Worm (Caenorhabditis elegans): Measurements from ENCODE around the gene C44B11.6.
A peak's percentile ranks its signal among the peaks of the same experiment; 100 is the strongest.

The C44B11.6 gene

ce11 chrIII:3112001-3112400 lies 40.9 kb upstream of the C44B11.6 start:
- TF ChIP-seq ztf-16 (tag; optimal IDR thresholded peaks at IDR 0.05) (no peak), unc-42 (tag; optimal IDR thresholded peaks at IDR 0.05) (no peak)

- TF ChIP-seq lim-6 (tag; optimal IDR thresholded peaks at IDR 0.05): no peak
- no peak for TF ChIP-seq hlh-8 (tag; optimal IDR thresholded peaks at IDR 0.05)
- no peak for TF ChIP-seq npax-4 (tag; optimal IDR thresholded peaks at IDR 0.05)
- no peak for TF ChIP-seq ahr-1 (tag; optimal IDR thresholded peaks at IDR 0.05)
- TF ChIP-seq pat-9 (tag; optimal IDR thresholded peaks at IDR 0.05): no peak
- no peak for TF ChIP-seq tbx-2 (tag; optimal IDR thresholded peaks at IDR 0.05)
- TF ChIP-seq lin-11 (tag; optimal IDR thresholded peaks at IDR 0.05): no peak
- TF ChIP-seq ztf-16 (tag; optimal IDR thresholded peaks at IDR 0.05): no peak
- TF ChIP-seq pha-4 (tag; optimal IDR thresholded peaks at IDR 0.05): no peak
Measured at ce11 chrIII:3112616-3113015, 40.3 kb upstream of the C44B11.6 start.

- peak; percentile 63 for TF ChIP-seq elt-2 (tag; optimal IDR thresholded peaks at IDR 0.05)
- no peak for TF ChIP-seq pqm-1 (tag; optimal IDR thresholded peaks at IDR 0.05)
Measured at ce11 chrIII:3116969-3117368, 36.0 kb upstream of the C44B11.6 start.

ce11 chrIII:3119972-3120371 lies 33.0 kb upstream of the C44B11.6 start:
- TF ChIP-seq nhr-11 (tag; optimal IDR thresholded peaks at IDR 0.05) (no peak), unc-3 (GFP tag; conservative IDR thresholded peaks at IDR 0.05) (no peak), unc-3 (tag; optimal IDR thresholded peaks at IDR 0.05) (no peak), nfya-1 (tag; optimal IDR thresholded peaks at IDR 0.05) (no peak), zip-5 (tag; optimal IDR thresholded peaks at IDR 0.05) (no peak), unc-86 (tag; optimal IDR thresholded peaks at IDR 0.05) (no peak), ceh-31 (tag; optimal IDR thresholded peaks at IDR 0.05) (no peak), pag-3 (tag; optimal IDR thresholded peaks at IDR 0.05; ENCODE audit: borderline replicate concordance) (no peak), ceh-14 (tag; optimal IDR thresholded peaks at IDR 0.05) (no peak), tbx-2 (tag; optimal IDR thresholded peaks at IDR 0.05) (no peak), sox-2 (GFP tag; IDR thresholded peaks at IDR 0.05) (no peak), ceh-34 (tag; optimal IDR thresholded peaks at IDR 0.05) (no peak), pqm-1 (tag; optimal IDR thresholded peaks at IDR 0.05) (no peak), ztf-16 (tag; optimal IDR thresholded peaks at IDR 0.05) (no peak), lin-11 (tag; optimal IDR thresholded peaks at IDR 0.05) (no peak), hlh-13 (GFP tag; optimal IDR thresholded peaks at IDR 0.05) (no peak), fkh-6 (tag; optimal IDR thresholded peaks at IDR 0.05) (no peak), odd-2 (tag; optimal IDR thresholded peaks at IDR 0.05) (no peak), pax-1 (tag; optimal IDR thresholded peaks at IDR 0.05) (no peak), madf-2 (tag; optimal IDR thresholded peaks at IDR 0.05) (no peak)

- TF ChIP-seq K09A11.1 (tag; optimal IDR thresholded peaks at IDR 0.05; ENCODE audit: insufficient read depth) (no peak), nfya-1 (tag; optimal IDR thresholded peaks at IDR 0.05) (peak; percentile 72)
Measured at ce11 chrIII:3124209-3124786, 28.6 kb upstream of the C44B11.6 start.

ce11 chrIII:3127074-3127596 lies 25.8 kb upstream of the C44B11.6 start, which contains the start of gene nipa-1:
TSS of gene nipa-1 (minus strand) at chrIII:3127124.
- TF ChIP-seq elt-2 (tag; optimal IDR thresholded peaks at IDR 0.05): no peak
- no peak for TF ChIP-seq pha-4 (tag; optimal IDR thresholded peaks at IDR 0.05)
- no peak for TF ChIP-seq ceh-30 (tag; optimal IDR thresholded peaks at IDR 0.05)
- TF ChIP-seq nfya-1 (tag; optimal IDR thresholded peaks at IDR 0.05): no peak
- TF ChIP-seq odd-2 (tag; optimal IDR thresholded peaks at IDR 0.05): no peak
- no peak for TF ChIP-seq madf-2 (tag; optimal IDR thresholded peaks at IDR 0.05)
- TF ChIP-seq che-1 (tag; optimal IDR thresholded peaks at IDR 0.05): no peak
- TF ChIP-seq C38D4.7 (GFP tag; optimal IDR thresholded peaks at IDR 0.05): no peak
- no peak for TF ChIP-seq sox-2 (GFP tag; IDR thresholded peaks at IDR 0.05)
- no peak for TF ChIP-seq ceh-34 (tag; optimal IDR thresholded peaks at IDR 0.05)
- TF ChIP-seq nhr-11 (tag; optimal IDR thresholded peaks at IDR 0.05): no peak
- TF ChIP-seq pat-9 (tag; optimal IDR thresholded peaks at IDR 0.05): no peak
- TF ChIP-seq tbx-7 (tag; optimal IDR thresholded peaks at IDR 0.05): no peak
- no peak for TF ChIP-seq hlh-15 (tag; optimal IDR thresholded peaks at IDR 0.05)
- TF ChIP-seq ets-4 (tag; optimal IDR thresholded peaks at IDR 0.05): no peak
- TF ChIP-seq dve-1 (tag; optimal IDR thresholded peaks at IDR 0.05): no peak
- no peak for TF ChIP-seq fax-1 (tag; optimal IDR thresholded peaks at IDR 0.05)
- TF ChIP-seq hlh-8 (tag; optimal IDR thresholded peaks at IDR 0.05): no peak

Data from whole organism, late embryonic.